Worm (Caenorhabditis elegans): ENCODE measurements around the gene ZK637.4.

ce11 chrIII:8858482-8858881, 35.1 kb upstream of the ZK637.4 start:
- no peak for TF ChIP-seq snpc-4 (tag; optimal IDR thresholded peaks at IDR 0.05)
- TF ChIP-seq nhr-237 (tag; optimal IDR thresholded peaks at IDR 0.05): no peak
- no peak for TF ChIP-seq unc-62 (GFP tag; optimal IDR thresholded peaks at IDR 0.05)
- TF ChIP-seq nhr-23 (tag; optimal IDR thresholded peaks at IDR 0.05): no peak
- TF ChIP-seq blmp-1 (tag; optimal IDR thresholded peaks at IDR 0.05; ENCODE audit: insufficient read depth): no peak
- TF ChIP-seq zag-1 (tag; optimal IDR thresholded peaks at IDR 0.05): no peak
- TF ChIP-seq ceh-16 (tag; optimal IDR thresholded peaks at IDR 0.05): no peak
- no peak for TF ChIP-seq mdl-1 (tag; optimal IDR thresholded peaks at IDR 0.05)
